Worm (Caenorhabditis elegans) whole organism, L2 larva: ENCODE data around the gene ZK185.1.

Experiments used
- C34F6.9 ChIP-seq: fragments of 150-350 bp; optimal IDR thresholded peaks from 2 replicates; lab custom pipeline; 2014; ENCODE audit warnings: missing biosample characterization, missing genetic modification characterization
- F13H6.1 ChIP-seq: sonication (generic microtip); optimal IDR thresholded peaks from 2 replicates; lab custom pipeline; 2016; ENCODE audit warnings: missing genetic modification characterization, missing compliant biosample characterization
- Y55F3AM.14 ChIP-seq: fragments of 200-800 bp; sonication (Bioruptor generic); optimal IDR thresholded peaks from 2 replicates; lab custom pipeline; 2018; ENCODE audit warnings: mild to moderate bottlenecking, missing genetic modification characterization, missing compliant biosample characterization
- ZK546.5 ChIP-seq: sonication (generic microtip); optimal IDR thresholded peaks from 2 replicates; lab custom pipeline; 2017; ENCODE audit warnings: missing biosample characterization, missing genetic modification characterization
- alr-1 ChIP-seq: fragments of 150-350 bp; optimal IDR thresholded peaks from 2 replicates; lab custom pipeline; 2014; ENCODE audit warnings: missing biosample characterization, missing genetic modification characterization
- ceh-16 ChIP-seq: fragments of 150-350 bp; optimal IDR thresholded peaks from 2 replicates; lab custom pipeline; 2014; ENCODE audit warnings: missing biosample characterization, missing genetic modification characterization
- ceh-82 ChIP-seq: fragments of 150-350 bp; optimal IDR thresholded peaks from 2 replicates; lab custom pipeline; 2014; ENCODE audit warnings: missing biosample characterization, missing genetic modification characterization
- crh-2 ChIP-seq: sonication (generic microtip); optimal IDR thresholded peaks from 2 replicates; lab custom pipeline; 2017; ENCODE audit warnings: missing biosample characterization, missing genetic modification characterization
- dmd-4 ChIP-seq: sonication (generic microtip); optimal IDR thresholded peaks from 2 replicates; lab custom pipeline; 2017; ENCODE audit warnings: missing biosample characterization, missing genetic modification characterization
- egl-27 ChIP-seq: sonication (generic microtip); optimal IDR thresholded peaks from 3 replicates; lab custom pipeline; 2017; ENCODE audit warnings: missing biosample characterization, missing genetic modification reagents, missing genetic modification characterization
- fos-1 ChIP-seq: fragments of 150-350 bp; optimal IDR thresholded peaks from 2 replicates; lab custom pipeline; 2014; ENCODE audit warnings: missing biosample characterization, missing genetic modification characterization
- gmeb-1 ChIP-seq: fragments of 150-350 bp; optimal IDR thresholded peaks from 2 replicates; lab custom pipeline; 2014; ENCODE audit warnings: missing biosample characterization, missing genetic modification characterization
- lin-13 ChIP-seq: fragments of 150-350 bp; optimal IDR thresholded peaks from 2 replicates; lab custom pipeline; 2014; ENCODE audit warnings: missing biosample characterization, missing genetic modification reagents, missing genetic modification characterization
- lin-39 ChIP-seq: fragments of 150-350 bp; optimal IDR thresholded peaks from 2 replicates; lab custom pipeline; 2014; ENCODE audit warnings: missing biosample characterization, missing genetic modification reagents, missing genetic modification characterization
- lsy-2 ChIP-seq, 2 experiments: fragments of 150-350 bp in 1 of 2; sonication (generic microtip) in 1 of 2; optimal IDR thresholded peaks; 2 replicates each; lab custom pipeline; 2014 to 2017; ENCODE audit warnings: missing biosample characterization in 2 of 2, missing genetic modification characterization in 2 of 2
- mab-5 ChIP-seq: fragments of 150-350 bp; optimal IDR thresholded peaks from 2 replicates; lab custom pipeline; 2014; ENCODE audit warnings: missing biosample characterization, missing genetic modification characterization
- mbf-1 ChIP-seq: sonication (generic microtip); optimal IDR thresholded peaks from 2 replicates; lab custom pipeline; 2017; ENCODE audit warnings: missing biosample characterization, missing genetic modification characterization
- nhr-10 ChIP-seq: sonication (generic microtip); optimal IDR thresholded peaks from 2 replicates; lab custom pipeline; 2017; ENCODE audit warnings: missing biosample characterization, missing genetic modification characterization
- nhr-11 ChIP-seq: fragments of 150-350 bp; optimal IDR thresholded peaks from 2 replicates; lab custom pipeline; 2014; ENCODE audit warnings: missing biosample characterization, missing genetic modification characterization
- nhr-237 ChIP-seq: fragments of 150-350 bp; optimal IDR thresholded peaks from 2 replicates; lab custom pipeline; 2014; ENCODE audit warnings: missing biosample characterization, missing genetic modification characterization
- peb-1 ChIP-seq: fragments of 150-350 bp; optimal IDR thresholded peaks from 2 replicates; lab custom pipeline; 2014; ENCODE audit warnings: missing biosample characterization, missing genetic modification characterization
- skn-1 ChIP-seq: sonication (generic microtip); optimal IDR thresholded peaks from 2 replicates; lab custom pipeline; 2017; ENCODE audit warnings: missing biosample characterization, missing genetic modification characterization
- sma-3 ChIP-seq: sonication (generic microtip); optimal IDR thresholded peaks from 2 replicates; lab custom pipeline; 2016; ENCODE audit warnings: missing genetic modification reagents, missing genetic modification characterization, missing compliant biosample characterization
- sma-9 ChIP-seq, 2 experiments: fragments of 150-350 bp in 1 of 2; sonication (generic microtip) in 1 of 2; optimal IDR thresholded peaks; 2 replicates each; lab custom pipeline; 2014 to 2016; ENCODE audit warnings: missing genetic modification characterization in 2 of 2, mild to moderate bottlenecking in 1 of 2, missing biosample characterization in 1 of 2, missing compliant biosample characterization in 1 of 2, missing genetic modification reagents in 1 of 2, moderate library complexity in 1 of 2
- snpc-4 ChIP-seq: fragments of 150-350 bp; optimal IDR thresholded peaks from 2 replicates; lab custom pipeline; 2014; ENCODE audit warnings: missing biosample characterization, missing genetic modification characterization
- unc-55 ChIP-seq: fragments of 150-350 bp; sonication (generic microtip); optimal IDR thresholded peaks from 3 replicates; lab custom pipeline; 2014; ENCODE audit warnings: missing biosample characterization, missing genetic modification reagents, missing genetic modification characterization
- zag-1 ChIP-seq: fragments of 150-350 bp; optimal IDR thresholded peaks from 2 replicates; lab custom pipeline; 2014; ENCODE audit warnings: missing biosample characterization, missing genetic modification characterization
- ztf-4 ChIP-seq: fragments of 150-350 bp; optimal IDR thresholded peaks from 2 replicates; lab custom pipeline; 2014; ENCODE audit warnings: missing biosample characterization, missing genetic modification characterization

ZK185.1 gene

ce11 chrIV:4565882-4566281 is 17.5 kb downstream of the ZK185.1 start:
- TF ChIP-seq C34F6.9 (tag; lab: Kevin White, UChicago) (no peak), lin-39 (tag; lab: Kevin White, UChicago) (no peak), lin-13 (no peak), ceh-82 (tag; lab: Kevin White, UChicago) (no peak), snpc-4 (tag; lab: Kevin White, UChicago) (no peak), mab-5 (tag; lab: Kevin White, UChicago) (no peak), ceh-16 (no peak), Y55F3AM.14 (no peak), ZK546.5 (tag; lab: Kevin White, UChicago) (no peak), unc-55 (GFP tag; lab: Kevin White, UChicago) (no peak), peb-1 (tag; lab: Kevin White, UChicago) (no peak), mbf-1 (tag; lab: Kevin White, UChicago) (no peak), zag-1 (tag; lab: Kevin White, UChicago) (no peak), F13H6.1 (tag; lab: Kevin White, UChicago) (no peak), sma-9 (GFP tag; optimal IDR thresholded peaks at IDR 0.05; lab: Kevin White, UChicago) (no peak), sma-9 (tag; optimal IDR thresholded peaks at IDR 0.05; lab: Kevin White, UChicago) (no peak), lsy-2 (tag; optimal IDR thresholded peaks at IDR 0.05; lab: Kevin White, UChicago) (no peak)

DNA sequence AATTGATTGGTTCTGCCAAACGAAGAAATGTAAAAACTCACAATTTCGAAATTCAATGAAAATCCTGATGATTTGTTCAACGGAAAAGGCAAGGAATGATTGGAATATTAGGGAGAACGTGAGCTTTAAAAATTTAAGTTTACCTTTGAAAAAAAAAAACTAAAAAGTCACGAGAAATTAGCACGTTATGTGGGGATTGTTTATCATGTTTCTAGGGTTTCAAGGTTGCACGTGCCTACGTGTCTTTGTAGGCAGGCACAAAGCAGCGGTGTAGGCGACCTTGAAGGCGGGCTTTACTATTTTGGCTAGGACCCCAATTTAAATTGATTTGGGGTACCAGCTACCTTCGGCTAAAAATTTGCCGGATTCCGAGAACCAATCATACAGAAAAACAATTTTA is 19.0 kb downstream of the ZK185.1 start, which contains the start of gene F28E10.4:
Gene F28E10.4 (minus strand): TSS at position 101 of the 400 bp plus-strand sequence.
- TF ChIP-seq skn-1 (tag; lab: Kevin White, UChicago), result no peak

ce11 chrIV:4568402-4568891 is 20.1 kb downstream of the ZK185.1 start, which contains the start of gene F28E10.1:
Gene F28E10.1 (plus strand): TSS chrIV:4568841.
- no peak for TF ChIP-seq ZK546.5 (tag; lab: Kevin White, UChicago)
- no peak for TF ChIP-seq dmd-4 (tag; lab: Kevin White, UChicago)
- no peak for TF ChIP-seq sma-9 (GFP tag; optimal IDR thresholded peaks at IDR 0.05; lab: Kevin White, UChicago)
- no peak for TF ChIP-seq sma-9 (tag; optimal IDR thresholded peaks at IDR 0.05; lab: Kevin White, UChicago)
- no peak for TF ChIP-seq sma-3 (GFP tag; lab: Kevin White, UChicago)
- TF ChIP-seq unc-55 (GFP tag; lab: Kevin White, UChicago), result no peak
- TF ChIP-seq nhr-237, result no peak

DNA sequence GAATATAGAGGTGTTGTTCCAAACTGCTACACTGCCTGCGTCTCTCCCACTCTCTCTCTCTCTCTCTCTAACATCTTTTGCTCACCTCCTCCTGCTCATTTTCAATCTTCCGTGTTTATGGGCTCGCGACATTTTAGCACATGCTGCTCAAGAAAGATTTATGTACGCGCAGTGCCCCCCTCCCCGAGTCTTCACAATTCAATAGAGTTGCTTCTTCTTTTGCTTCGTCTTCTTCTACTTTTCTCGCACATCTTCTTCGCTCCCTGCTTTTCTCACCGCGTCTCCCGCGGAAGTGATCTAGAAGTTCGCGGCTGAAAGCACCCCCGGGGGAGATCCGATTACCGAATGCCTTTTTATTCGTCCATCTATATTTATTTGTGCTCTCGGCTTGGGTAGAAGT is 22.2 kb downstream of the ZK185.1 start:
- TF ChIP-seq C34F6.9 (tag; lab: Kevin White, UChicago) (peak; percentile 29), sma-9 (GFP tag; optimal IDR thresholded peaks at IDR 0.05; lab: Kevin White, UChicago) (peak; percentile 7), sma-9 (tag; optimal IDR thresholded peaks at IDR 0.05; lab: Kevin White, UChicago) (no peak), nhr-10 (tag; lab: Kevin White, UChicago) (no peak), Y55F3AM.14 (peak; percentile 8), unc-55 (GFP tag; lab: Kevin White, UChicago) (peak; percentile 7)

ce11 chrIV:4574051-4574450 is 25.7 kb downstream of the ZK185.1 start:
- peak; percentile 8 for TF ChIP-seq unc-55 (GFP tag; lab: Kevin White, UChicago)
- peak; percentile 22 for TF ChIP-seq mab-5 (tag; lab: Kevin White, UChicago)
- TF ChIP-seq C34F6.9 (tag; lab: Kevin White, UChicago), result peak; percentile 6
- TF ChIP-seq snpc-4 (tag; lab: Kevin White, UChicago), result no peak
- peak; percentile 34 for TF ChIP-seq crh-2
- TF ChIP-seq fos-1 (tag; lab: Kevin White, UChicago), result no peak
- no peak for TF ChIP-seq ZK546.5 (tag; lab: Kevin White, UChicago)
- TF ChIP-seq ztf-4 (tag; lab: Kevin White, UChicago), result no peak

DNA sequence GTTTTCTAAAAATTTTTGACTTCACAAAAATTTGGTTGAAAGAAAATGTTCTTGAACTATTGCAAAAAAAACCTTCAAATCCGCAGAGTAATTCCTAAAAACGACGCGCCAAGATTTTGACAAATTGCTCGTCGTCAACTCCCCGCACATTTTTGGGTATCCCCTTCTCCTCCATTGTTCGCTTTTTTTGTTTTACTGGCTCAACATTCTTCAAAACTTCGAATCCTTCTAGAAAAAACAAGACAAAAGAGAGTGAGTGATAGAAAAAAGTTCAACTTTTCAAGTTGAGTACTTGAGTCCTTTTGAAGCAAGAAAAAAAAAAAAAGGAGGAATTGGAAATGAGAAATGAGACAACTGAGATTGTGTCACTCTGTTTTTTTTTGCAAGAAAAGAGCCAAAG is 28.5 kb downstream of the ZK185.1 start:
- no peak for TF ChIP-seq C34F6.9 (tag; lab: Kevin White, UChicago)
- no peak for TF ChIP-seq crh-2
- TF ChIP-seq unc-55 (GFP tag; lab: Kevin White, UChicago), result peak; percentile 61
- peak in 1 of 2 experiments; percentile 4 for TF ChIP-seq lsy-2 (tag; optimal IDR thresholded peaks at IDR 0.05; lab: Kevin White, UChicago)
- no peak for TF ChIP-seq Y55F3AM.14
- TF ChIP-seq snpc-4 (tag; lab: Kevin White, UChicago), result no peak
- TF ChIP-seq egl-27 (tag; lab: Kevin White, UChicago), result no peak
- no peak for TF ChIP-seq gmeb-1 (tag; lab: Kevin White, UChicago)
- TF ChIP-seq alr-1 (tag; lab: Kevin White, UChicago), result no peak
- no peak for TF ChIP-seq nhr-11 (tag; lab: Kevin White, UChicago)
- no peak for TF ChIP-seq skn-1 (tag; lab: Kevin White, UChicago)
- TF ChIP-seq, all 48 proteins: peak for 2
